Worm (Caenorhabditis elegans): ENCODE measurements around the gene alh-9.

- no peak for TF ChIP-seq med-1 (GFP tag; optimal IDR thresholded peaks at IDR 0.05; ENCODE audit: insufficient read depth)
- no peak for TF ChIP-seq ztf-29 (GFP tag; IDR thresholded peaks at IDR 0.05)
- no peak for TF ChIP-seq flt-1 (GFP tag; IDR thresholded peaks at IDR 0.05)
- TF ChIP-seq ref-1 (GFP tag; conservative IDR thresholded peaks at IDR 0.05), result no peak
These were observed 41.6 kb downstream of the alh-9 start for ce11 chrIII:5897468-5897867.
